Fruit fly (Drosophila melanogaster) whole organism, embryonic: ENCODE measurements around the gene CG5003.

Source experiments
- Atf6 ChIP-seq: fragments of 200-800 bp; sonication (Bioruptor generic); IDR thresholded peaks from 2 replicates; pipeline ENCODE4 v1.3.6; 2022; ENCODE audit warnings: missing biosample characterization, missing genetic modification characterization
- B-H2 ChIP-seq: fragments of 200-800 bp; sonication (Bioruptor generic); optimal IDR thresholded peaks from 2 replicates; lab custom pipeline; 2018; ENCODE audit warnings: missing biosample characterization, mild to moderate bottlenecking, missing genetic modification characterization
- CG1233 ChIP-seq: fragments of 200-800 bp; sonication (Bioruptor generic); optimal IDR thresholded peaks from 4 replicates; lab custom pipeline; 2018; ENCODE audit warnings: missing biosample characterization, mild to moderate bottlenecking, missing genetic modification characterization
- CG12391 ChIP-seq: fragments of 200-800 bp; sonication (Bioruptor generic); optimal IDR thresholded peaks from 3 replicates; lab custom pipeline; 2018; ENCODE audit warnings: missing biosample characterization, mild to moderate bottlenecking, missing genetic modification characterization, moderate library complexity
- CG13775 ChIP-seq: fragments of 200-800 bp; sonication (Bioruptor generic); optimal IDR thresholded peaks from 3 replicates; lab custom pipeline; 2017; ENCODE audit warnings: missing biosample characterization, mild to moderate bottlenecking, missing genetic modification characterization
- CG17568 ChIP-seq: fragments of 200-800 bp; sonication (Bioruptor generic); optimal IDR thresholded peaks from 2 replicates; lab custom pipeline; 2018; ENCODE audit warnings: missing biosample characterization, mild to moderate bottlenecking, missing genetic modification characterization, moderate library complexity
- CG17802 ChIP-seq: fragments of 200-800 bp; sonication (Bioruptor generic); optimal IDR thresholded peaks from 2 replicates; lab custom pipeline; 2018; ENCODE audit warnings: missing biosample characterization, mild to moderate bottlenecking, missing genetic modification characterization, moderate library complexity
- CG18011 ChIP-seq: fragments of 200-800 bp; sonication (Bioruptor generic); optimal IDR thresholded peaks from 2 replicates; lab custom pipeline; 2017; ENCODE audit warnings: missing biosample characterization, missing genetic modification characterization, mild to moderate bottlenecking, moderate library complexity, missing genotype
- CG1832 ChIP-seq: fragments of 200-800 bp; sonication (Bioruptor generic); optimal IDR thresholded peaks from 2 replicates; lab custom pipeline; 2017; ENCODE audit warnings: missing biosample characterization, mild to moderate bottlenecking, missing genetic modification characterization, inconsistent platforms
- CG18476 ChIP-seq: fragments of 200-800 bp; sonication (Bioruptor generic); optimal IDR thresholded peaks from 2 replicates; lab custom pipeline; 2016; ENCODE audit warnings: missing biosample characterization, mild to moderate bottlenecking, missing genetic modification characterization
- CG34422 ChIP-seq: fragments of 200-800 bp; sonication (Bioruptor generic); IDR thresholded peaks from 3 replicates; pipeline ENCODE4 v1.3.6; 2022; ENCODE audit warnings: missing biosample characterization, missing genetic modification characterization
- CG4360 ChIP-seq: fragments of 200-800 bp; sonication (Bioruptor generic); IDR thresholded peaks from 2 replicates; pipeline ENCODE4 v1.3.6; 2022; ENCODE audit warnings: missing biosample characterization, missing genetic modification characterization
- CG43689 ChIP-seq: fragments of 200-800 bp; sonication (Bioruptor generic); IDR thresholded peaks from 2 replicates; pipeline ENCODE4 v1.3.6; 2022; ENCODE audit warnings: missing biosample characterization, missing genetic modification characterization
- CG6689 ChIP-seq: fragments of 200-800 bp; sonication (Bioruptor generic); IDR thresholded peaks from 2 replicates; pipeline ENCODE4 v1.3.6; 2022; ENCODE audit warnings: missing biosample characterization, missing genetic modification characterization
- CG7928 ChIP-seq: fragments of 200-800 bp; sonication (Bioruptor generic); optimal IDR thresholded peaks from 2 replicates; lab custom pipeline; 2017; ENCODE audit warnings: missing biosample characterization, mild to moderate bottlenecking, missing genetic modification characterization
- CG8765 ChIP-seq: fragments of 200-800 bp; sonication (Bioruptor generic); IDR thresholded peaks from 2 replicates; pipeline ENCODE4 v1.3.6; 2022; ENCODE audit warnings: missing biosample characterization, missing genetic modification characterization
- CG8944 ChIP-seq: fragments of 200-800 bp; sonication (Bioruptor generic); optimal IDR thresholded peaks from 3 replicates; lab custom pipeline; 2016; ENCODE audit warnings: missing biosample characterization, missing genetic modification characterization
- CG9727 ChIP-seq: fragments of 200-800 bp; sonication (Bioruptor generic); optimal IDR thresholded peaks from 3 replicates; lab custom pipeline; 2017; ENCODE audit warnings: missing biosample characterization, mild to moderate bottlenecking, missing genetic modification characterization
- Dip3 ChIP-seq: fragments of 200-800 bp; sonication (Bioruptor generic); optimal IDR thresholded peaks from 3 replicates; lab custom pipeline; 2016; ENCODE audit warnings: missing biosample characterization, missing genetic modification characterization
- Dll ChIP-seq: fragments of 200-800 bp; sonication (Bioruptor generic); IDR thresholded peaks from 4 replicates; pipeline ENCODE4 v1.3.6; 2022; ENCODE audit warnings: missing biosample characterization, missing genetic modification characterization; ENCODE audit not compliant: partially characterized antibody
- Dp ChIP-seq: fragments of 200-800 bp; sonication (Bioruptor generic); optimal IDR thresholded peaks from 2 replicates; lab custom pipeline; 2018; ENCODE audit warnings: missing biosample characterization, mild to moderate bottlenecking, missing genetic modification characterization, moderate library complexity
- Eip74EF ChIP-seq, 2 experiments: fragments of 200-800 bp in 1 of 2; fragments of >200 bp in 1 of 2; sonication (Bioruptor generic) in 1 of 2; optimal IDR thresholded peaks; 2 replicates each; lab custom pipeline; 2017 to 2019; ENCODE audit warnings: missing biosample characterization in 2 of 2, missing genetic modification characterization in 2 of 2, mild to moderate bottlenecking in 1 of 2, moderate library complexity in 1 of 2
- Meics ChIP-seq: fragments of 200-800 bp; sonication (Bioruptor generic); optimal IDR thresholded peaks from 2 replicates; lab custom pipeline; 2017; ENCODE audit warnings: missing biosample characterization, mild to moderate bottlenecking, missing genetic modification characterization
- Nf-YC ChIP-seq: fragments of 200-800 bp; optimal IDR thresholded peaks from 3 replicates; lab custom pipeline; 2019; ENCODE audit warnings: missing biosample characterization, mild to moderate bottlenecking, missing genetic modification characterization, moderate library complexity
- Sin3A ChIP-seq: fragments of >200 bp; optimal IDR thresholded peaks from 2 replicates; lab custom pipeline; 2018
- Sry-δ ChIP-seq: fragments of 200-800 bp; sonication (Bioruptor generic); optimal IDR thresholded peaks from 2 replicates; lab custom pipeline; 2016; ENCODE audit warnings: missing biosample characterization, missing genetic modification characterization
- Taf1 ChIP-seq: fragments of 200-800 bp; sonication (Bioruptor generic); IDR thresholded peaks from 2 replicates; pipeline ENCODE4 v1.3.6; 2022; ENCODE audit warnings: missing biosample characterization, missing genetic modification characterization
- Trl ChIP-seq, 3 experiments: fragments of >200 bp in 2 of 3; fragments of 200-800 bp in 1 of 3; sonication (Bioruptor generic) in 1 of 3; optimal IDR thresholded peaks; 2 replicates in 1 of 3; 3 replicates in 2 of 3; lab custom pipeline; 2016 to 2017; ENCODE audit warnings: missing biosample characterization in 1 of 3, missing genetic modification characterization in 1 of 3
- Usf ChIP-seq: fragments of 200-800 bp; sonication (Bioruptor generic); optimal IDR thresholded peaks from 2 replicates; lab custom pipeline; 2017; ENCODE audit warnings: missing genotype, missing biosample characterization, missing genetic modification characterization
- YL-1 ChIP-seq: fragments of 200-800 bp; sonication (Bioruptor generic); optimal IDR thresholded peaks from 3 replicates; lab custom pipeline; 2017; ENCODE audit warnings: missing biosample characterization, mild to moderate bottlenecking, missing genetic modification characterization
- chif ChIP-seq, 2 experiments: fragments of 200-800 bp; sonication (Bioruptor generic); optimal IDR thresholded peaks; 3 replicates each; lab custom pipeline; 2016; ENCODE audit warnings: missing biosample characterization in 2 of 2, missing genetic modification characterization in 2 of 2
- dati ChIP-seq: fragments of 200-800 bp; sonication (Bioruptor generic); IDR thresholded peaks from 2 replicates; pipeline ENCODE4 v1.3.6; 2022; ENCODE audit warnings: missing biosample characterization, missing genetic modification characterization
- dimm ChIP-seq: fragments of 200-800 bp; sonication (Bioruptor generic); IDR thresholded peaks from 2 replicates; pipeline ENCODE4 v1.3.6; 2022; ENCODE audit warnings: missing biosample characterization, missing genetic modification characterization
- dmrt11E ChIP-seq: fragments of 200-800 bp; sonication (Bioruptor generic); optimal IDR thresholded peaks from 3 replicates; lab custom pipeline; 2018; ENCODE audit warnings: missing biosample characterization, mild to moderate bottlenecking, missing genetic modification characterization, moderate library complexity
- ewg ChIP-seq: fragments of 200-800 bp; sonication (Bioruptor generic); optimal IDR thresholded peaks from 3 replicates; lab custom pipeline; 2017; ENCODE audit warnings: mild to moderate bottlenecking, missing biosample characterization, missing genetic modification reagents, missing genetic modification characterization
- fd96Cb ChIP-seq: fragments of 200-800 bp; sonication (Bioruptor generic); optimal IDR thresholded peaks from 2 replicates; lab custom pipeline; 2018; ENCODE audit warnings: missing biosample characterization, mild to moderate bottlenecking, missing genetic modification characterization, moderate library complexity
- grn ChIP-seq: fragments of 200-800 bp; sonication (Bioruptor generic); optimal IDR thresholded peaks from 3 replicates; lab custom pipeline; 2017; ENCODE audit warnings: missing biosample characterization, missing genetic modification characterization
- ind ChIP-seq: fragments of 200-800 bp; sonication (Bioruptor generic); optimal IDR thresholded peaks from 3 replicates; lab custom pipeline; 2016; ENCODE audit warnings: missing biosample characterization, missing genetic modification characterization
- nerfin-1 ChIP-seq: fragments of 200-800 bp; sonication (Bioruptor generic); optimal IDR thresholded peaks from 3 replicates; lab custom pipeline; 2019; ENCODE audit warnings: missing biosample characterization, mild to moderate bottlenecking, missing genetic modification characterization, moderate library complexity
- peb ChIP-seq: fragments of 200-800 bp; sonication (Bioruptor generic); IDR thresholded peaks from 2 replicates; pipeline ENCODE4 v1.3.6; 2022; ENCODE audit warnings: missing biosample characterization, missing genetic modification characterization
- pita ChIP-seq: fragments of 200-800 bp; sonication (Bioruptor generic); optimal IDR thresholded peaks from 2 replicates; lab custom pipeline; 2017; ENCODE audit warnings: missing biosample characterization, mild to moderate bottlenecking, missing genetic modification characterization
- pzg ChIP-seq: fragments of 200-800 bp; sonication (Bioruptor generic); optimal IDR thresholded peaks from 3 replicates; lab custom pipeline; 2018; ENCODE audit warnings: missing biosample characterization, mild to moderate bottlenecking, missing genetic modification characterization, moderate library complexity
- scrt ChIP-seq: fragments of 200-800 bp; sonication (Bioruptor generic); optimal IDR thresholded peaks from 2 replicates; lab custom pipeline; 2018; ENCODE audit warnings: missing biosample characterization, mild to moderate bottlenecking, missing genetic modification characterization, moderate library complexity
- sim ChIP-seq: fragments of 200-800 bp; sonication (Bioruptor generic); IDR thresholded peaks from 2 replicates; pipeline ENCODE4 v1.3.6; 2022; ENCODE audit warnings: missing biosample characterization, missing genetic modification characterization
- slbo ChIP-seq: fragments of 200-800 bp; sonication (Bioruptor generic); IDR thresholded peaks from 2 replicates; pipeline ENCODE4 v1.3.6; 2022; ENCODE audit warnings: missing biosample characterization, missing genetic modification characterization
- stc ChIP-seq: fragments of 200-800 bp; sonication (Bioruptor generic); IDR thresholded peaks from 2 replicates; pipeline ENCODE4 v1.3.6; 2022; ENCODE audit warnings: missing biosample characterization, missing genetic modification characterization
- tin ChIP-seq: fragments of 200-800 bp; sonication (Bioruptor generic); optimal IDR thresholded peaks from 3 replicates; lab custom pipeline; 2016; ENCODE audit warnings: missing biosample characterization, missing genetic modification characterization
- tup ChIP-seq: fragments of 200-800 bp; sonication (Bioruptor generic); optimal IDR thresholded peaks from 2 replicates; lab custom pipeline; 2016; ENCODE audit warnings: missing biosample characterization, mild to moderate bottlenecking, missing genetic modification characterization, moderate library complexity
- wor ChIP-seq: fragments of 200-800 bp; sonication (Bioruptor generic); IDR thresholded peaks from 2 replicates; pipeline ENCODE4 v1.3.6; 2022; ENCODE audit warnings: missing biosample characterization, missing genetic modification characterization
- zen ChIP-seq: fragments of 200-800 bp; sonication (Bioruptor generic); optimal IDR thresholded peaks from 3 replicates; lab custom pipeline; 2018; ENCODE audit warnings: missing biosample characterization, mild to moderate bottlenecking, missing genetic modification characterization, moderate library complexity
- zfh1 ChIP-seq: fragments of 200-800 bp; sonication (Bioruptor generic); IDR thresholded peaks from 3 replicates; pipeline ENCODE4 v1.3.6; 2022; ENCODE audit warnings: missing biosample characterization, missing genetic modification characterization

Gene CG5003

DNA sequence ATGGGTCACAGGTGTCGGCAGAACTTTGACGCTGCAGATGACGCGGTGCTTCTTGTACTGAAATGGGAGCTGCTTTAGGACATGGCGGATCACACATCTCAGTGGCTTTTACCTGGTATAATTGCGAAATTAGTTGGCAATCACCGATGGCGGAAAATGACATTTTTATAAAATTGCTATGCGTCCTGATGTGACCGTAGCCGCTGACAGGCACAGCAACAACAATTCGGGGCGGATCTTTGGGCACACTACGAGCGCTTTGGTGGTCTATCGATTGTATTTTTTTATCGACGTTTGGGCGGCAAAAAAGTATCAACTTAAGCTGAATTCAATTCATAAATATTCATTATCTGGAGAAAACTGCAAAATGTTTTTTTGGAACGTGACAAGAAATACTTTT lies 37.6 kb upstream of the CG5003 start, which contains the start of gene CG4951 (continued):
- TF ChIP-seq stc (GFP tag; lab: Robert Waterston, UW) (no peak), scrt (GFP tag; lab: Kevin White, UChicago) (no peak), Usf (GFP tag; lab: Kevin White, UChicago) (no peak), zfh1 (GFP tag; lab: Robert Waterston, UW) (no peak), Atf6 (GFP tag; lab: Robert Waterston, UW) (no peak), tin (GFP tag; lab: Kevin White, UChicago) (no peak), Meics (no peak), CG8944 (GFP tag; lab: Kevin White, UChicago) (no peak), CG6689 (no peak), grn (GFP tag; lab: Kevin White, UChicago) (no peak), dimm (GFP tag; lab: Robert Waterston, UW) (no peak), Sry-δ (GFP tag; lab: Kevin White, UChicago) (peak; percentile 58), wor (GFP tag; lab: Robert Waterston, UW) (no peak), CG17568 (GFP tag; lab: Kevin White, UChicago) (no peak), Sin3A (peak; percentile 62), CG17802 (tag; lab: Kevin White, UChicago) (no peak), CG43689 (no peak), ind (GFP tag; lab: Kevin White, UChicago) (no peak), tup (GFP tag; lab: Kevin White, UChicago) (no peak), Dp (GFP tag; lab: Kevin White, UChicago) (peak; percentile 96), ewg (GFP tag; lab: Kevin White, UChicago) (no peak), CG18011 (GFP tag; lab: Kevin White, UChicago) (no peak), fd96Cb (tag; lab: Kevin White, UChicago) (no peak), pzg (GFP tag; lab: Kevin White, UChicago) (peak; percentile 91), CG12391 (tag; lab: Kevin White, UChicago) (no peak), Eip74EF (GFP tag; optimal IDR thresholded peaks at IDR 0.05; lab: Kevin White, UChicago) (no peak), CG8765 (no peak), CG34422 (0 out of 3 replicates have a peak, but pooled peaks have one; percentile 17), nerfin-1 (tag; lab: Kevin White, UChicago) (peak; percentile 19), CG1832 (GFP tag; lab: Kevin White, UChicago) (no peak), CG4360 (peak; percentile 85), Trl (optimal IDR thresholded peaks at IDR 0.05; lab: Kevin White, UChicago) (no peak), Trl (GFP tag; optimal IDR thresholded peaks at IDR 0.05; lab: Kevin White, UChicago) (no peak), YL-1 (GFP tag; lab: Kevin White, UChicago) (peak; percentile 26), CG18476 (no peak), dmrt11E (no peak), CG9727 (GFP tag; lab: Kevin White, UChicago) (no peak), zen (tag; lab: Kevin White, UChicago) (peak; percentile 13), Dll (GFP tag; lab: Robert Waterston, UW) (peak; percentile 62; the same call in 2 of the 4 replicates), chif (GFP tag; optimal IDR thresholded peaks at IDR 0.05; lab: Kevin White, UChicago) (no peak), B-H2 (GFP tag; lab: Kevin White, UChicago) (no peak), peb (GFP tag; lab: Robert Waterston, UW) (no peak), sim (GFP tag; lab: Robert Waterston, UW) (no peak), CG1233 (no peak), CG13775 (GFP tag; lab: Kevin White, UChicago) (no peak), slbo (GFP tag; lab: Robert Waterston, UW) (no peak), Taf1 (GFP tag; lab: Robert Waterston, UW) (no peak), pita (no peak), Nf-YC (tag; lab: Kevin White, UChicago) (peak; percentile 1), dati (GFP tag; lab: Robert Waterston, UW) (no peak), Dip3 (GFP tag; lab: Kevin White, UChicago) (no peak), CG7928 (GFP tag; lab: Kevin White, UChicago) (peak; percentile 56)
